Worm (Caenorhabditis elegans) whole organism, mixed stage, embryonic: ENCODE data around the gene EGAP4.1.

Experiments used
- M03D4.4 ChIP-seq: sonication (generic microtip); optimal IDR thresholded peaks from 2 replicates; lab custom pipeline; 2017; ENCODE audit warnings: mild to moderate bottlenecking, missing genetic modification characterization, missing compliant biosample characterization
- blmp-1 ChIP-seq: fragments of 150-350 bp; optimal IDR thresholded peaks from 2 replicates; lab custom pipeline; 2014; ENCODE audit warnings: missing biosample characterization, missing genetic modification characterization
- ceh-39 ChIP-seq: fragments of 150-350 bp; optimal IDR thresholded peaks from 2 replicates; lab custom pipeline; 2014; ENCODE audit warnings: missing biosample characterization, missing genetic modification characterization
- ceh-43 ChIP-seq: fragments of 200-800 bp; sonication (Bioruptor generic); optimal IDR thresholded peaks from 2 replicates; lab custom pipeline; 2018; ENCODE audit warnings: mild to moderate bottlenecking, missing genetic modification characterization, moderate library complexity, missing compliant biosample characterization
- ceh-83 ChIP-seq: fragments of 200-800 bp; sonication (Bioruptor generic); optimal IDR thresholded peaks from 2 replicates; lab custom pipeline; 2018; ENCODE audit warnings: mild to moderate bottlenecking, missing genetic modification characterization, missing compliant biosample characterization
- ces-1 ChIP-seq: fragments of 150-350 bp; optimal IDR thresholded peaks from 2 replicates; lab custom pipeline; 2014; ENCODE audit warnings: missing biosample characterization, missing genetic modification reagents, missing genetic modification characterization
- cnd-1 ChIP-seq: fragments of 200-800 bp; sonication (Bioruptor generic); optimal IDR thresholded peaks from 2 replicates; lab custom pipeline; 2018; ENCODE audit warnings: mild to moderate bottlenecking, missing genetic modification characterization, missing compliant biosample characterization
- drap-1 ChIP-seq: fragments of 200-800 bp; sonication (Bioruptor generic); optimal IDR thresholded peaks from 3 replicates; lab custom pipeline; 2018; ENCODE audit warnings: mild to moderate bottlenecking, missing genetic modification characterization, missing compliant biosample characterization
- elt-1 ChIP-seq: sonication (generic microtip); optimal IDR thresholded peaks from 2 replicates; lab custom pipeline; 2017; ENCODE audit warnings: missing genetic modification characterization, mild to moderate bottlenecking, missing compliant biosample characterization, antibody characterized with exemption, moderate library complexity, borderline replicate concordance; ENCODE audit not compliant: insufficient read depth
- elt-3 ChIP-seq: fragments of 150-350 bp; optimal IDR thresholded peaks from 2 replicates; lab custom pipeline; 2014; ENCODE audit warnings: missing biosample characterization, missing genetic modification characterization
- flh-1 ChIP-seq: fragments of 200-800 bp; sonication (Bioruptor generic); optimal IDR thresholded peaks from 2 replicates; lab custom pipeline; 2018; ENCODE audit warnings: mild to moderate bottlenecking, missing genetic modification characterization, moderate library complexity, missing compliant biosample characterization
- ham-2 ChIP-seq: fragments of 200-800 bp; sonication (Bioruptor generic); optimal IDR thresholded peaks from 2 replicates; lab custom pipeline; 2018; ENCODE audit warnings: mild to moderate bottlenecking, missing genetic modification characterization, missing compliant biosample characterization
- hlh-1 ChIP-seq: fragments of 150-350 bp; optimal IDR thresholded peaks from 2 replicates; lab custom pipeline; 2014; ENCODE audit warnings: missing biosample characterization, missing genetic modification reagents, missing genetic modification characterization
- lin-13 ChIP-seq: fragments of 150-350 bp; optimal IDR thresholded peaks from 2 replicates; lab custom pipeline; 2014; ENCODE audit warnings: missing biosample characterization, missing genetic modification characterization
- lin-32 ChIP-seq: fragments of 200-800 bp; sonication (Bioruptor generic); optimal IDR thresholded peaks from 2 replicates; lab custom pipeline; 2018; ENCODE audit warnings: mild to moderate bottlenecking, missing genetic modification characterization, missing compliant biosample characterization
- lsy-2 ChIP-seq: fragments of 150-350 bp; optimal IDR thresholded peaks from 2 replicates; lab custom pipeline; 2014; ENCODE audit warnings: missing biosample characterization, missing genetic modification characterization
- mab-5 ChIP-seq: fragments of 150-350 bp; optimal IDR thresholded peaks from 2 replicates; lab custom pipeline; 2014; ENCODE audit warnings: missing biosample characterization, missing genetic modification characterization
- mls-2 ChIP-seq: sonication (generic microtip); optimal IDR thresholded peaks from 2 replicates; lab custom pipeline; 2016; ENCODE audit warnings: mild to moderate bottlenecking, missing genetic modification characterization, moderate library complexity, missing compliant biosample characterization
- nhr-12 ChIP-seq: fragments of 150-350 bp; optimal IDR thresholded peaks from 2 replicates; lab custom pipeline; 2014; ENCODE audit warnings: missing biosample characterization, missing genetic modification characterization
- nhr-237 ChIP-seq: fragments of 150-350 bp; optimal IDR thresholded peaks from 2 replicates; lab custom pipeline; 2014; ENCODE audit warnings: missing biosample characterization, missing genetic modification characterization
- nhr-28 ChIP-seq: fragments of 150-350 bp; optimal IDR thresholded peaks from 2 replicates; lab custom pipeline; 2014; ENCODE audit warnings: missing biosample characterization, missing genetic modification characterization
- nhr-76 ChIP-seq: sonication (generic microtip); optimal IDR thresholded peaks from 2 replicates; lab custom pipeline; 2017; ENCODE audit warnings: missing biosample characterization, missing genetic modification characterization
- pha-4 ChIP-seq: fragments of 150-350 bp; optimal IDR thresholded peaks from 2 replicates; lab custom pipeline; 2018; ENCODE audit warnings: missing biosample characterization, missing genetic modification reagents, missing genetic modification characterization
- sem-2 ChIP-seq: fragments of 200-800 bp; sonication (Bioruptor generic); optimal IDR thresholded peaks from 2 replicates; lab custom pipeline; 2018; ENCODE audit warnings: mild to moderate bottlenecking, missing genetic modification characterization, missing compliant biosample characterization
- snpc-4 ChIP-seq: fragments of 150-350 bp; optimal IDR thresholded peaks from 2 replicates; lab custom pipeline; 2014; ENCODE audit warnings: missing biosample characterization, missing genetic modification characterization
- tbx-8 ChIP-seq: fragments of 200-800 bp; sonication (Bioruptor generic); optimal IDR thresholded peaks from 2 replicates; lab custom pipeline; 2018; ENCODE audit warnings: mild to moderate bottlenecking, missing genetic modification characterization, moderate library complexity, missing compliant biosample characterization
- unc-120 ChIP-seq: sonication (generic microtip); optimal IDR thresholded peaks from 2 replicates; lab custom pipeline; 2017; ENCODE audit warnings: missing genetic modification characterization, missing compliant biosample characterization; ENCODE audit not compliant: poor library complexity, severe bottlenecking
- unc-39 ChIP-seq: fragments of 150-350 bp; optimal IDR thresholded peaks from 2 replicates; lab custom pipeline; 2014; ENCODE audit warnings: missing biosample characterization, missing genetic modification characterization
- unc-62 ChIP-seq: fragments of 150-350 bp; optimal IDR thresholded peaks from 2 replicates; lab custom pipeline; 2014; ENCODE audit warnings: missing biosample characterization, missing genetic modification reagents, missing genetic modification characterization
- zip-8 ChIP-seq: fragments of 150-350 bp; optimal IDR thresholded peaks from 2 replicates; lab custom pipeline; 2014; ENCODE audit warnings: missing biosample characterization, missing genetic modification characterization
- ztf-11 ChIP-seq: fragments of 150-350 bp; optimal IDR thresholded peaks from 2 replicates; lab custom pipeline; 2014; ENCODE audit warnings: missing biosample characterization, missing genetic modification characterization

EGAP4.1 gene

DNA sequence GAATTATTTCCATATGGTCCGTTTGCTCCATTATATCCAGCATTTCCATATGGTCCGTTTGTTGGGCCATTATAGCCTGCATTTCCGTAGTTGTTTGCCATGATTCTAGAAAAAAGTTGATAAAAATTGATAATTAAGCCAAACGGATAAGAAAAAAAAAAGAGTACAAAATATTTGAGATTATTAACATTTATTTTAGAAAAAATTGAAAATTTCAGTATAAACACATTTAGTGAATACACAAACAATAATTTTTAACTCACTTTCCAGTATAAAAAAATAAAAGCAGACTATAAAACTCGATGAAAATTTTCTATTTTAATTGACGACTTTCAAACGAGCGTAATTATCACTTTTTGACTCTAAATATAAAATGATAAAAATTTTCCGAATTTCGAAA lies 6.5 kb downstream of the EGAP4.1 start, which contains the start of gene F53A9.9:
Gene F53A9.9, minus strand, starts transcription at position 101 of the 400 bp plus-strand sequence.
- TF ChIP-seq ham-2 (GFP tag; lab: Kevin White, UChicago) = no peak
- no peak for TF ChIP-seq hlh-1 (tag; lab: Kevin White, UChicago)
- no peak for TF ChIP-seq mab-5 (tag; lab: Kevin White, UChicago)
- TF ChIP-seq ceh-43 (GFP tag; lab: Kevin White, UChicago) = no peak
- TF ChIP-seq nhr-237 (tag; lab: Kevin White, UChicago) = no peak
- no peak for TF ChIP-seq unc-39
- TF ChIP-seq nhr-76 (tag; lab: Kevin White, UChicago) = no peak
- TF ChIP-seq tbx-8 (GFP tag; lab: Kevin White, UChicago) = no peak
- TF ChIP-seq ceh-39 (tag; lab: Kevin White, UChicago) = no peak
- no peak for TF ChIP-seq unc-120 (tag; lab: Kevin White, UChicago)
- TF ChIP-seq pha-4 (tag; lab: Kevin White, UChicago) = no peak
- TF ChIP-seq elt-1 = no peak
- no peak for TF ChIP-seq unc-62 (GFP tag; lab: Kevin White, UChicago)
- TF ChIP-seq sem-2 = no peak

DNA sequence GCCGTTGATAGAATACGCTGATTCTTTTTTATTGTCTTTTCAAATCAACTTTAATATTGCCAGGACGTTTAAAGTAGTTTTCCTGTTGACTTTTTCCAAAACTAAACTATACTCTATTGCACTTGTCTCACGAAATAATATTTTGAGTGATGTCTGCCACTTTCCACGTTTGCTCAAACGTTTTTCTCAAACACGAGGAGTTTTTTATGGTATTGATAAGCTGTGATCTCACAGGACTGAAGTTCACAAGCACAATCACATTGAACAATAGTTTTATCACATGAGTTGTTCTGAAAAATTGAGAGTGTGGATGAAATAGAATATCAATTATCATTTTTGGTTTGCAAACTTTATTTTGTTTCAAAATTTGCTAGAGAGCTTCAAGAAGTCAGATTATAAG lies 7.3 kb downstream of the EGAP4.1 start:
- no peak for TF ChIP-seq drap-1 (GFP tag; lab: Kevin White, UChicago)
- TF ChIP-seq ces-1 = no peak
- no peak for TF ChIP-seq ceh-43 (GFP tag; lab: Kevin White, UChicago)
- no peak for TF ChIP-seq blmp-1 (tag; lab: Kevin White, UChicago)
- TF ChIP-seq lin-13 (tag; lab: Kevin White, UChicago) = no peak
- no peak for TF ChIP-seq pha-4 (tag; lab: Kevin White, UChicago)
- no peak for TF ChIP-seq ceh-83 (GFP tag; lab: Kevin White, UChicago)
- TF ChIP-seq ztf-11 (tag; lab: Kevin White, UChicago) = no peak
- TF ChIP-seq zip-8 = no peak
- TF ChIP-seq ceh-39 (tag; lab: Kevin White, UChicago) = no peak

DNA sequence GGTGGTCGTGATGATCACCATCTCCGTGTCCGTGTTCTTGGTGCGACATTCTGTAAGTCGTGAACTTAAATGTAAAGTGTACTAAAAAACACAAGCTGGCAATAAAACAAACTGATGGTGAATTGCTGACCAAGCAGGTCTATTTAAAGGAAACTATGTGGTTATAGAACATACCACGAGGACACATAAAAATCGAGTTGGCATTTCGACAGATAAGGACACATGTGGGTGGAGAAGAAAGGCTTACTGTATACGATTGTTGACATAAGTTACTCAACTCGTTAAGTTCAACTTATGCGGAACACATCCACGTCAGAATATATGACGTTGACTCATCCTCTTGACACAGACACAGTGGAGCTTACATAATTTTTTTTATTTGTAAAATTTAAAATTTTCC lies 8.3 kb downstream of the EGAP4.1 start, which contains the start of gene F53A9.8:
Gene F53A9.8, minus strand, starts transcription at position 49 of the 400 bp plus-strand sequence.
- no peak for TF ChIP-seq mab-5 (tag; lab: Kevin White, UChicago)
- no peak for TF ChIP-seq ceh-43 (GFP tag; lab: Kevin White, UChicago)
- no peak for TF ChIP-seq nhr-237 (tag; lab: Kevin White, UChicago)
- no peak for TF ChIP-seq pha-4 (tag; lab: Kevin White, UChicago)
- no peak for TF ChIP-seq hlh-1 (tag; lab: Kevin White, UChicago)
- no peak for TF ChIP-seq ceh-39 (tag; lab: Kevin White, UChicago)
- no peak for TF ChIP-seq ham-2 (GFP tag; lab: Kevin White, UChicago)
- TF ChIP-seq mls-2 (tag; lab: Kevin White, UChicago) = no peak
- TF ChIP-seq nhr-12 (tag; lab: Kevin White, UChicago) = no peak
- no peak for TF ChIP-seq zip-8
- no peak for TF ChIP-seq snpc-4 (tag; lab: Kevin White, UChicago)
- no peak for TF ChIP-seq lin-13 (tag; lab: Kevin White, UChicago)
- no peak for TF ChIP-seq M03D4.4
- TF ChIP-seq unc-62 (GFP tag; lab: Kevin White, UChicago) = no peak
- TF ChIP-seq ztf-11 (tag; lab: Kevin White, UChicago) = no peak
- TF ChIP-seq, all 35 proteins: peak for 0

DNA sequence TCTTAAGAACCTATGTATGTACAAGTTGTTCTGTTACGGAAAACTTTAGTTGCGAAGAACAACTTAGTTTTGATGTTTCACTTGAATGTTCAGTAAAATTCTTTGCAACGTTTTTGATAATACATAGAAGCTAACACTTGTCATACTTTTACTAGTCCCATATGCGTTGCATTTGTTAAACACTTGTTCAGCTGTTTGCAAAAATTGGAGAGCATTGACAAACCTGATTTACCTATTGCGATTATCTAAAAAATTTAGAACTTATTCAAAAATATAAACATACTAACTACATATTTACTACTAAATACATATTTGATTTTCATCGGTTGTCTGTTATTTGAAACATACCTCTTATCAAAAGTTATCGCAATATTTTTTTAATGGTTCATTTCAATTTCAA lies 9.1 kb downstream of the EGAP4.1 start:
- no peak for TF ChIP-seq unc-39
- no peak for TF ChIP-seq nhr-28
- TF ChIP-seq nhr-12 (tag; lab: Kevin White, UChicago) = no peak
- TF ChIP-seq, all 35 proteins: peak for 0

DNA sequence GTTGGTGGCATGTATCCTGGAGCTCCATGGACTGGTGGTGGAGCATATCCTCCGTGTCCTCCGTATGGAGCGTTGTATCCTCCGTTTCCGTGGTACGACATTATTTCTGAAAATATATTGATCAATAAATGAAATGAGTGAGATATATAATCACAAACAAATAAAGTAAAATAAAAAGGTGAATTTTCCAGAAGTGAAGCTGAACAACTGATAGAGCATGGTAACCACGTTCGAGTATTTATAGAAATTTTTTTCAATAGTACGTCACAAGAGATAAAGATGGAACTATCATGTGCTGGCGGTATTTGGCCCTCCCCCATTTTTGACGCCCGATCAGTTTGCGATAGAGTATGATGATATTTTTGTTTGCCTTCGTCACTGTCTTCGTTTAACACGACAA lies 10.4 kb downstream of the EGAP4.1 start, which contains the start of gene F53A9.7:
Gene F53A9.7, minus strand, starts transcription at position 101 of the 400 bp plus-strand sequence.
- no peak for TF ChIP-seq tbx-8 (GFP tag; lab: Kevin White, UChicago)

DNA sequence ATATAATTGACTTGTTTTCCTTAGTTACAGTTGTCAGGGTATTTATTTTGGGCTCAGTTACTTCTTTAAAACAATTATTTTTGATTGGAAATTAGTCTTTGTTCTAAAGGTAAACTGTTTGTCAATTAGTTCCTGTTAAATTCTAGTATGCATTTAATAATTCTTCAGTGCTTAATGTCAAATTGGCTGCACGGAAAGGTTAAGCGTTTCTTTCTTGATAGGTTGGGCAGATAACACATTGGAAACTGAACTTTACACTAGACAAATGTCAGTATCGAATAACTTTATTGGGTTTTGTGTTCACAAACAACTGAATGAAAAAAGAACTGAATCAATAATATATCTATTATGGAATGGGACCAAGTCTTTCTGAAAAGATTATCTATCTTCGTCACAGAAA lies 12.4 kb downstream of the EGAP4.1 start:
- TF ChIP-seq mab-5 (tag; lab: Kevin White, UChicago) (no peak), unc-62 (GFP tag; lab: Kevin White, UChicago) (no peak), flh-1 (GFP tag; lab: Kevin White, UChicago) (no peak), M03D4.4 (no peak), lsy-2 (tag; lab: Kevin White, UChicago) (no peak), lin-32 (GFP tag; lab: Kevin White, UChicago) (no peak), snpc-4 (tag; lab: Kevin White, UChicago) (no peak), unc-120 (tag; lab: Kevin White, UChicago) (no peak), nhr-76 (tag; lab: Kevin White, UChicago) (no peak), ceh-83 (GFP tag; lab: Kevin White, UChicago) (no peak), sem-2 (no peak), unc-39 (no peak), cnd-1 (tag; lab: Kevin White, UChicago) (no peak), ztf-11 (tag; lab: Kevin White, UChicago) (no peak), lin-13 (tag; lab: Kevin White, UChicago) (no peak), tbx-8 (GFP tag; lab: Kevin White, UChicago) (no peak), pha-4 (tag; lab: Kevin White, UChicago) (no peak), elt-3 (tag; lab: Kevin White, UChicago) (no peak)
